Fruit fly (Drosophila melanogaster) whole organism, embryonic: ENCODE data around the gene brm.

Experiments used
- CG17912 ChIP-seq: fragments of 200-800 bp; sonication (Bioruptor generic); optimal IDR thresholded peaks from 2 replicates; lab custom pipeline; 2018; ENCODE audit warnings: missing biosample characterization, mild to moderate bottlenecking, missing genetic modification characterization
- CG2129 ChIP-seq: fragments of 200-800 bp; sonication (Bioruptor generic); IDR thresholded peaks from 2 replicates; pipeline ENCODE4 v1.3.6; 2022; ENCODE audit warnings: missing biosample characterization, missing genetic modification characterization; ENCODE audit not compliant: partially characterized antibody
- CG8089 ChIP-seq: fragments of 200-800 bp; sonication (Bioruptor generic); optimal IDR thresholded peaks from 3 replicates; lab custom pipeline; 2016; ENCODE audit warnings: missing biosample characterization, missing genetic modification characterization
- CG9437 ChIP-seq: fragments of 200-800 bp; sonication (Bioruptor generic); optimal IDR thresholded peaks from 2 replicates; lab custom pipeline; 2018; ENCODE audit warnings: missing biosample characterization, mild to moderate bottlenecking, missing genetic modification characterization
- Eip74EF ChIP-seq, 2 experiments: fragments of 200-800 bp in 1 of 2; fragments of >200 bp in 1 of 2; sonication (Bioruptor generic) in 1 of 2; optimal IDR thresholded peaks; 2 replicates each; lab custom pipeline; 2017 to 2019; ENCODE audit warnings: missing biosample characterization in 2 of 2, missing genetic modification characterization in 2 of 2, mild to moderate bottlenecking in 1 of 2, moderate library complexity in 1 of 2
- Elba2 ChIP-seq: fragments of 200-800 bp; sonication (Bioruptor generic); optimal IDR thresholded peaks from 3 replicates; lab custom pipeline; 2016; ENCODE audit warnings: missing biosample characterization, missing genetic modification characterization
- Mad ChIP-seq: fragments of 200-800 bp; sonication (Bioruptor generic); optimal IDR thresholded peaks from 2 replicates; lab custom pipeline; 2016; ENCODE audit warnings: missing biosample characterization, missing genetic modification characterization
- ato ChIP-seq: fragments of 200-800 bp; sonication (Bioruptor generic); IDR thresholded peaks from 2 replicates; pipeline ENCODE4 v1.3.6; 2022; ENCODE audit warnings: missing biosample characterization, missing genetic modification characterization; ENCODE audit not compliant: partially characterized antibody
- chif ChIP-seq, 2 experiments: fragments of 200-800 bp; sonication (Bioruptor generic); optimal IDR thresholded peaks; 3 replicates each; lab custom pipeline; 2016; ENCODE audit warnings: missing biosample characterization in 2 of 2, missing genetic modification characterization in 2 of 2
- phol ChIP-seq: fragments of 200-800 bp; sonication (Bioruptor generic); optimal IDR thresholded peaks from 3 replicates; lab custom pipeline; 2018; ENCODE audit warnings: missing biosample characterization, mild to moderate bottlenecking, missing genetic modification characterization, moderate library complexity
- ttk ChIP-seq: fragments of 200-800 bp; sonication (Bioruptor generic); IDR thresholded peaks from 2 replicates; pipeline ENCODE4 v2.1.2; 2022; ENCODE audit warnings: missing biosample characterization, missing genetic modification characterization
- usp ChIP-seq: fragments of >200 bp; optimal IDR thresholded peaks from 2 replicates; lab custom pipeline; 2017; ENCODE audit warnings: missing biosample characterization, missing genetic modification characterization

DNA sequence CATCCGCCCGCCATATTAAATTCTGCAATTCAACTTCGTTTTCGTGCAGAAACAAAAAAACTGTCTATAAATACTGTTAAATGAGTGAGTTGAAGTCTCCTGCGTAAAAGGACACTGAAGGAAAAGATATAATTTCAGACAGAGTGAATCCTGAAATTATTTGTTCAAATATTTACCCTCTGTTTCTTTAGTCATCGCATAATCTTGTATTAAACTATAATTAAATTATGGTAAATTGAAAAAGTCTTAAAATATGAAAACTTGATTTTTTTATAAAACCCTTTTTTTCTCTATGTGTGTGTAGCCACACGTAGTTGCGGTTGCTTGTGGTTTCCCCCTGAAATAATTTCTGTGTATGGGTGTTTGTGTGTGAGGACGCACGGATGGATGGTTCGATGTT lies 59.3 kb downstream of the brm start:
- TF ChIP-seq Eip74EF (GFP tag; optimal IDR thresholded peaks at IDR 0.05; lab: Kevin White, UChicago) (no peak), CG2129 (GFP tag; lab: Robert Waterston, UW) (no peak), chif (GFP tag; optimal IDR thresholded peaks at IDR 0.05; lab: Kevin White, UChicago) (no peak), usp (GFP tag; lab: Kevin White, UChicago) (no peak), phol (tag; lab: Kevin White, UChicago) (peak; percentile 53), ttk (GFP tag; lab: Robert Waterston, UW) (0 out of 2 replicates have a peak, but pooled peaks have one; percentile 9), CG8089 (GFP tag; lab: Kevin White, UChicago) (no peak), Elba2 (GFP tag; lab: Kevin White, UChicago) (no peak), CG17912 (GFP tag; lab: Kevin White, UChicago) (no peak), Mad (GFP tag; lab: Kevin White, UChicago) (no peak), ato (GFP tag; lab: Robert Waterston, UW) (no peak), CG9437 (no peak)
